Fruit fly (Drosophila melanogaster) whole organism: Measurements from ENCODE around the gene CG11151.

Experiments used
- CG8478 ChIP-seq: fragments of >200 bp; optimal IDR thresholded peaks from 2 replicates; lab custom pipeline; 2018; ENCODE audit warnings: inconsistent platforms
- Dll ChIP-seq: fragments of >200 bp; optimal IDR thresholded peaks from 2 replicates; lab custom pipeline; 2017
- EcR ChIP-seq, 2 experiments: fragments of >200 bp; optimal IDR thresholded peaks; 2 replicates each; lab custom pipeline; 2017; ENCODE audit warnings: missing biosample characterization in 2 of 2, missing genetic modification characterization in 2 of 2, missing genetic modification reagents in 2 of 2
- pan ChIP-seq: fragments of >200 bp; optimal IDR thresholded peaks from 2 replicates; lab custom pipeline; 2017
- psq ChIP-seq: fragments of >200 bp; optimal IDR thresholded peaks from 2 replicates; lab custom pipeline; 2017
- usp ChIP-seq: fragments of >200 bp; optimal IDR thresholded peaks from 2 replicates; lab custom pipeline; 2017; ENCODE audit warnings: missing biosample characterization, missing genetic modification characterization, mixed read lengths

- TF ChIP-seq pan (lab: Kevin White, UChicago) (no peak), usp (no peak), Dll (lab: Kevin White, UChicago) (no peak), psq (lab: Kevin White, UChicago) (no peak), CG8478 (lab: Kevin White, UChicago) (no peak), EcR (GFP tag; optimal IDR thresholded peaks at IDR 0.05; lab: Kevin White, UChicago) (no peak)
These were observed 47.6 kb upstream of the CG11151 start, which contains the start of gene Nna1 for dm6 chrX:13691992-13692391.
